Fruit fly (Drosophila melanogaster): ENCODE data around the gene ORMDL.

The ORMDL gene

DNA sequence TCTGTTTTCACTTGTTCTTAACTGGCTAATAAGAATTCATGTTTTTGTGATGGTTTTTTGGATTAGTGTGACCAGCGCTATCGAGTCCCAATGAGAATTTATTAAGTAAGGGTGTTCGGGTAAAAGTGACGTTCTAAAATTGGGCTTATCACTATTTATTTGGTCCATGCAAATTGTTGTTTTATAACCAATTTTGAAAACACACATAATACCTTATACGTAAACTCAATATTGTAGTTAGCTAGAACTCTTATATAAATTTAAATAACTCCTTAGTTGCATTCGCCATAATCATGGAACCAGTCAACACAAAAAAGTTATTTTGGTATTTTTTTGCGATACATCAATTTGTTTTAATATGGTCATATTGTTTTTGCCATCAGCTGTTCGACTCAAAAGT is 44.6 kb downstream of the ORMDL start, which contains the start of the genes Als2 and CG11248 (continued):
- TF ChIP-seq tio (GFP tag; optimal IDR thresholded peaks at IDR 0.05), result no peak
- peak; percentile 79 for TF ChIP-seq gfzf (GFP tag; optimal IDR thresholded peaks at IDR 0.05)
- no peak for TF ChIP-seq ro (GFP tag; IDR thresholded peaks at IDR 0.05)
- peak; percentile 72 for TF ChIP-seq trem (tag; optimal IDR thresholded peaks at IDR 0.05)
- peak; percentile 57 for TF ChIP-seq Atf3 (GFP tag; optimal IDR thresholded peaks at IDR 0.05)
- no peak for TF ChIP-seq Dip2 (GFP tag; IDR thresholded peaks at IDR 0.05)
- peak; percentile 76 for TF ChIP-seq dysf (GFP tag; IDR thresholded peaks at IDR 0.05)
- 0 out of 2 replicates have a peak, but pooled peaks have one; percentile 40 for TF ChIP-seq CG32767 (GFP tag; IDR thresholded peaks at IDR 0.05)
- peak; percentile 20 for TF ChIP-seq NK7.1 (GFP tag; optimal IDR thresholded peaks at IDR 0.05)
- TF ChIP-seq ERR (GFP tag; optimal IDR thresholded peaks at IDR 0.05), result peak; percentile 18
- no peak for TF ChIP-seq CG7963 (GFP tag; IDR thresholded peaks at IDR 0.05; ENCODE audit: partially characterized antibody)
- no peak for TF ChIP-seq sens-2 (GFP tag; IDR thresholded peaks at IDR 0.05)
- peak; percentile 30; the same call in 1 of the 2 replicates for TF ChIP-seq Atf6 (GFP tag; IDR thresholded peaks at IDR 0.05)
- no peak for TF ChIP-seq ATbp (GFP tag; optimal IDR thresholded peaks at IDR 0.05)
- TF ChIP-seq CG7987 (GFP tag; optimal IDR thresholded peaks at IDR 0.05), result no peak
- TF ChIP-seq ab (GFP tag; optimal IDR thresholded peaks at IDR 0.05), result no peak
- no peak for TF ChIP-seq CG16813 (GFP tag; IDR thresholded peaks at IDR 0.05; ENCODE audit: partially characterized antibody)
- no peak for TF ChIP-seq CG10431 (GFP tag; optimal IDR thresholded peaks at IDR 0.05)
- peak; percentile 70 for TF ChIP-seq HmgZ (tag; optimal IDR thresholded peaks at IDR 0.05)
- TF ChIP-seq HLH4C (GFP tag; IDR thresholded peaks at IDR 0.05; ENCODE audit: partially characterized antibody), result no peak
- peak; percentile 58 for TF ChIP-seq dm (GFP tag; optimal IDR thresholded peaks at IDR 0.05)
- TF ChIP-seq Blimp-1 (GFP tag; optimal IDR thresholded peaks at IDR 0.05), result peak; percentile 68
- peak; percentile 12 for TF ChIP-seq crc (GFP tag; optimal IDR thresholded peaks at IDR 0.05)
- TF ChIP-seq Mad (GFP tag; optimal IDR thresholded peaks at IDR 0.05), result peak; percentile 67
- TF ChIP-seq Mrtf (GFP tag; IDR thresholded peaks at IDR 0.05), result no peak
- TF ChIP-seq hkb (optimal IDR thresholded peaks at IDR 0.05), result no peak
- TF ChIP-seq hkb (GFP tag; IDR thresholded peaks at IDR 0.05), result peak; percentile 61
- TF ChIP-seq salm (tag; optimal IDR thresholded peaks at IDR 0.05), result no peak
- TF ChIP-seq CG11504 (tag; optimal IDR thresholded peaks at IDR 0.05), result no peak
- TF ChIP-seq repo (GFP tag; optimal IDR thresholded peaks at IDR 0.05), result peak; percentile 23
- TF ChIP-seq pros (GFP tag; optimal IDR thresholded peaks at IDR 0.05), result no peak
- no peak for TF ChIP-seq Hey (tag; optimal IDR thresholded peaks at IDR 0.05)
- no peak for TF ChIP-seq Kr (GFP tag; optimal IDR thresholded peaks at IDR 0.05)
- no peak for TF ChIP-seq gsb-n (tag; optimal IDR thresholded peaks at IDR 0.05)
- TF ChIP-seq Pdp1 (GFP tag; optimal IDR thresholded peaks at IDR 0.05), result peak in 1 of 2 experiments; percentile 68
- TF ChIP-seq insv (GFP tag; optimal IDR thresholded peaks at IDR 0.05), result peak; percentile 81 to 96
- peak; percentile 91 for TF ChIP-seq row (GFP tag; IDR thresholded peaks at IDR 0.05)
- no peak for TF ChIP-seq CG34376 (GFP tag; optimal IDR thresholded peaks at IDR 0.05)
- TF ChIP-seq CG4424 (GFP tag; optimal IDR thresholded peaks at IDR 0.05), result peak; percentile 70
- TF ChIP-seq mirr (GFP tag; optimal IDR thresholded peaks at IDR 0.05), result no peak
- peak; percentile 80 for TF ChIP-seq Rfx (GFP tag; IDR thresholded peaks at IDR 0.05)
- peak; percentile 87 for TF ChIP-seq CoRest (tag; optimal IDR thresholded peaks at IDR 0.05)
- no peak for TF ChIP-seq CG6683 (GFP tag; optimal IDR thresholded peaks at IDR 0.05)
- no peak for TF ChIP-seq Lpt (GFP tag; optimal IDR thresholded peaks at IDR 0.05)
- no peak for TF ChIP-seq CG12071 (GFP tag; optimal IDR thresholded peaks at IDR 0.05)
- peak; percentile 49 for TF ChIP-seq CG16863 (GFP tag; optimal IDR thresholded peaks at IDR 0.05)
- TF ChIP-seq CG42726 (GFP tag; IDR thresholded peaks at IDR 0.05; ENCODE audit: partially characterized antibody), result no peak
- peak; percentile 83 for TF ChIP-seq CG4617 (GFP tag; optimal IDR thresholded peaks at IDR 0.05; ENCODE audit: borderline replicate concordance)
- TF ChIP-seq CG10565 (GFP tag; optimal IDR thresholded peaks at IDR 0.05), result no peak
- TF ChIP-seq gcm (GFP tag; optimal IDR thresholded peaks at IDR 0.05), result no peak
- TF ChIP-seq Bgb (GFP tag; IDR thresholded peaks at IDR 0.05; ENCODE audit: partially characterized antibody), result no peak

All from whole organism, embryonic.